Worm (Caenorhabditis elegans) whole organism, early embryonic: Measurements from ENCODE around the gene T06E4.5.

Source experiments
- ama-1 ChIP-seq: fragments of 150-350 bp; optimal IDR thresholded peaks from 2 replicates; lab custom pipeline; 2014
- ets-7 ChIP-seq: sonication (generic microtip); optimal IDR thresholded peaks from 2 replicates; lab custom pipeline; 2016; ENCODE audit warnings: missing genotype, missing genetic modification characterization, missing compliant biosample characterization
- hmg-4 ChIP-seq: fragments of 200-800 bp; sonication (Bioruptor generic); optimal IDR thresholded peaks from 2 replicates; lab custom pipeline; 2018; ENCODE audit warnings: mild to moderate bottlenecking, missing genetic modification characterization, missing compliant biosample characterization
- hnd-1 ChIP-seq: sonication (generic microtip); optimal IDR thresholded peaks from 2 replicates; lab custom pipeline; 2016; ENCODE audit warnings: missing genetic modification characterization, missing compliant biosample characterization
- sea-1 ChIP-seq: fragments of 200-800 bp; sonication (Bioruptor generic); conservative IDR thresholded peaks from 2 replicates; pipeline ENCODE4 v1.3.6; 2022; ENCODE audit warnings: missing genetic modification characterization, missing compliant biosample characterization

ce11 chrV:9629114-9629513 lies 1.9 kb upstream of the T06E4.5 start, which contains the start of gene idpc-3:
- TF ChIP-seq hmg-4 (no peak), ama-1 (lab: Kevin White, UChicago) (no peak), ets-7 (tag; lab: Kevin White, UChicago) (no peak), hnd-1 (tag; lab: Kevin White, UChicago) (no peak), sea-1 (GFP tag; lab: Robert Waterston, UW) (no peak)
